Fruit fly (Drosophila melanogaster): Measurements from ENCODE around the gene CG8031.

DNA sequence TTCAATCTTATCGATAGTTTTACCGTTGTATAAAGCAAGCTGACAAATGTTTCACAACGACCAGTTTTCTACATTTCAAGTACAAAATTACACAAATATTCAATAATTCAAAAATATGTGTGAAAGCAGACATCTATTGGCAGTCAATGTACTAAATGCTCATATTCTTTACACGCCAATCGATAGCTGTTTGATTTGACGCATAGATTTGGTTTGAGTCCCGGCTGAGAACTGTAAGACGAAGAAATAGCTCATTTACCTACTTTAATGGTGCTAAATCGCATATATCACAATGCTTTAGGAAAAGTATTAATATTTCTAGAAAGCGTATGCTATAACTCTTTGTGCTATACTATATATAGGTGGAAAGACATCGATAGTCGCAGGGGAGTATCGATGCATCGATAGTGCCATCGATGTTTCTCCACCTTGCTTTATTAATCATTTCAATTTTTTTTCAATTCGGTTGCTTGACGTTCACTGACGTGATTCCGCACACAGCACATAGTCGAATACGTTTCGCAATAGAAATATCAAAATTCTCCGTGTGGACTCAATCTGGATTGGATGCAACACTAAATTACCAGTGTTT, 30.4 kb downstream of the CG8031 start, which contains the start of gene Paip2:
- no peak for TF ChIP-seq bowl (GFP tag; IDR thresholded peaks at IDR 0.05)
- no peak for TF ChIP-seq Kr (GFP tag; optimal IDR thresholded peaks at IDR 0.05)
- peak; percentile 60 for TF ChIP-seq CG2712 (tag; optimal IDR thresholded peaks at IDR 0.05)
- no peak for TF ChIP-seq Lpt (GFP tag; optimal IDR thresholded peaks at IDR 0.05)
- no peak for TF ChIP-seq ERR (GFP tag; optimal IDR thresholded peaks at IDR 0.05)
- no peak for TF ChIP-seq Max (GFP tag; optimal IDR thresholded peaks at IDR 0.05)
- TF ChIP-seq Nf-YB (GFP tag; optimal IDR thresholded peaks at IDR 0.05), result no peak
- TF ChIP-seq D19A (tag; optimal IDR thresholded peaks at IDR 0.05), result peak; percentile 23
- no peak for TF ChIP-seq CG7839 (tag; optimal IDR thresholded peaks at IDR 0.05)
- TF ChIP-seq Drgx (GFP tag; IDR thresholded peaks at IDR 0.05), result no peak
- TF ChIP-seq Pdp1 (GFP tag; optimal IDR thresholded peaks at IDR 0.05), result peak in 1 of 2 experiments; percentile 84
- TF ChIP-seq chm (GFP tag; IDR thresholded peaks at IDR 0.05), result peak; percentile 46; the same call in 1 of the 2 replicates
